Fruit fly (Drosophila melanogaster): ENCODE results near the gene CG6664.
A peak's percentile ranks its signal among the peaks of the same experiment; 100 is the strongest.

CG6664 gene

dm6 chr3L:16985578-16985977 is 30.4 kb downstream of the CG6664 start (continued):
- no peak for TF ChIP-seq CG6272 (GFP tag; IDR thresholded peaks at IDR 0.05)
- no peak for TF ChIP-seq CG7786 (GFP tag; optimal IDR thresholded peaks at IDR 0.05)
- TF ChIP-seq CG7928 (GFP tag; optimal IDR thresholded peaks at IDR 0.05): no peak
- no peak for TF ChIP-seq PHDP (tag; optimal IDR thresholded peaks at IDR 0.05)
- TF ChIP-seq CG34376 (GFP tag; optimal IDR thresholded peaks at IDR 0.05): no peak
- no peak for TF ChIP-seq MTF-1 (GFP tag; optimal IDR thresholded peaks at IDR 0.05; ENCODE audit: borderline replicate concordance)
- no peak for TF ChIP-seq dpn (GFP tag; optimal IDR thresholded peaks at IDR 0.05)
- TF ChIP-seq Nf-YA (GFP tag; IDR thresholded peaks at IDR 0.05): no peak
- TF ChIP-seq CHES-1-like (GFP tag; optimal IDR thresholded peaks at IDR 0.05): no peak
- TF ChIP-seq CG31224 (GFP tag; IDR thresholded peaks at IDR 0.05): no peak
- TF ChIP-seq CG31365 (tag; optimal IDR thresholded peaks at IDR 0.05): no peak
- no peak for TF ChIP-seq fd102C (GFP tag; optimal IDR thresholded peaks at IDR 0.05)
- TF ChIP-seq CG18764 (GFP tag; optimal IDR thresholded peaks at IDR 0.05): no peak
- TF ChIP-seq Dref (GFP tag; IDR thresholded peaks at IDR 0.05): no peak
- 0 out of 3 replicates have a peak, but pooled peaks have one; percentile 26 for TF ChIP-seq CG2199 (GFP tag; IDR thresholded peaks at IDR 0.05)
- TF ChIP-seq hbn (GFP tag; IDR thresholded peaks at IDR 0.05; ENCODE audit: partially characterized antibody): no peak
- TF ChIP-seq CG13624 (GFP tag; optimal IDR thresholded peaks at IDR 0.05): no peak
- TF ChIP-seq CG13287 (GFP tag; IDR thresholded peaks at IDR 0.05; ENCODE audit: partially characterized antibody): peak; percentile 55; the same call in 1 of the 2 replicates
- TF ChIP-seq Scr (GFP tag; IDR thresholded peaks at IDR 0.05; ENCODE audit: partially characterized antibody): 0 out of 2 replicates have a peak, but pooled peaks have one; percentile 10
- peak; percentile 6 for TF ChIP-seq CG15514 (GFP tag; optimal IDR thresholded peaks at IDR 0.05)
- peak; percentile 73; the same call in 2 of the 3 replicates for TF ChIP-seq CG6175 (GFP tag; IDR thresholded peaks at IDR 0.05)
- no peak for TF ChIP-seq CG3726 (GFP tag; IDR thresholded peaks at IDR 0.05)
- no peak for TF ChIP-seq CG4360 (GFP tag; IDR thresholded peaks at IDR 0.05)
- TF ChIP-seq Dll (GFP tag; IDR thresholded peaks at IDR 0.05; ENCODE audit: partially characterized antibody): peak; percentile 32; the same call in 1 of the 4 replicates
- no peak for TF ChIP-seq CG6689 (GFP tag; IDR thresholded peaks at IDR 0.05)
- no peak for TF ChIP-seq CG11696 (GFP tag; IDR thresholded peaks at IDR 0.05)
- no peak for TF ChIP-seq CG10147 (GFP tag; optimal IDR thresholded peaks at IDR 0.05)
- TF ChIP-seq eyg (GFP tag; optimal IDR thresholded peaks at IDR 0.05): no peak
- TF ChIP-seq ato (GFP tag; IDR thresholded peaks at IDR 0.05; ENCODE audit: partially characterized antibody): no peak
- TF ChIP-seq fu2 (GFP tag; optimal IDR thresholded peaks at IDR 0.05): no peak
- TF ChIP-seq Hey (tag; optimal IDR thresholded peaks at IDR 0.05): no peak
- peak; percentile 8 for TF ChIP-seq pros (GFP tag; optimal IDR thresholded peaks at IDR 0.05)
- TF ChIP-seq ssp (GFP tag; IDR thresholded peaks at IDR 0.05): no peak
- TF ChIP-seq insv (GFP tag; optimal IDR thresholded peaks at IDR 0.05): no peak
- no peak for TF ChIP-seq Dp (GFP tag; optimal IDR thresholded peaks at IDR 0.05)
- TF ChIP-seq sob (GFP tag; IDR thresholded peaks at IDR 0.05): no peak
- no peak for TF ChIP-seq Trl (optimal IDR thresholded peaks at IDR 0.05)
- no peak for TF ChIP-seq Trl (GFP tag; optimal IDR thresholded peaks at IDR 0.05)
- TF ChIP-seq ranshi (GFP tag; IDR thresholded peaks at IDR 0.05): no peak
- no peak for TF ChIP-seq CG6791 (GFP tag; IDR thresholded peaks at IDR 0.05; ENCODE audit: partially characterized antibody)
- no peak for TF ChIP-seq gce (GFP tag; IDR thresholded peaks at IDR 0.05)
- no peak for TF ChIP-seq C15 (GFP tag; IDR thresholded peaks at IDR 0.05)
- peak; percentile 43 for TF ChIP-seq stwl (tag; optimal IDR thresholded peaks at IDR 0.05)
- TF ChIP-seq CG17361 (GFP tag; IDR thresholded peaks at IDR 0.05): no peak
- no peak for TF ChIP-seq pum (GFP tag; optimal IDR thresholded peaks at IDR 0.05)
- no peak for TF ChIP-seq Sox102F (GFP tag; optimal IDR thresholded peaks at IDR 0.05)
- no peak for TF ChIP-seq CG43689 (GFP tag; IDR thresholded peaks at IDR 0.05)
- TF ChIP-seq HLH4C (GFP tag; IDR thresholded peaks at IDR 0.05; ENCODE audit: partially characterized antibody): no peak
- no peak for TF ChIP-seq trh (GFP tag; optimal IDR thresholded peaks at IDR 0.05)
- TF ChIP-seq abd-A (tag; optimal IDR thresholded peaks at IDR 0.05): peak; percentile 73
- no peak for TF ChIP-seq CG7271 (tag; optimal IDR thresholded peaks at IDR 0.05)
